Fruit fly (Drosophila melanogaster): Measurements from ENCODE around the gene Ugt303B1.

Ugt303B1 gene

dm6 chr3R:23522296-23522695, 14.2 kb downstream of the Ugt303B1 start:
- no peak for TF ChIP-seq Met (GFP tag; optimal IDR thresholded peaks at IDR 0.05)
- TF ChIP-seq acj6 (GFP tag; optimal IDR thresholded peaks at IDR 0.05), result no peak
- TF ChIP-seq Eip75B (GFP tag; optimal IDR thresholded peaks at IDR 0.05), result no peak

DNA sequence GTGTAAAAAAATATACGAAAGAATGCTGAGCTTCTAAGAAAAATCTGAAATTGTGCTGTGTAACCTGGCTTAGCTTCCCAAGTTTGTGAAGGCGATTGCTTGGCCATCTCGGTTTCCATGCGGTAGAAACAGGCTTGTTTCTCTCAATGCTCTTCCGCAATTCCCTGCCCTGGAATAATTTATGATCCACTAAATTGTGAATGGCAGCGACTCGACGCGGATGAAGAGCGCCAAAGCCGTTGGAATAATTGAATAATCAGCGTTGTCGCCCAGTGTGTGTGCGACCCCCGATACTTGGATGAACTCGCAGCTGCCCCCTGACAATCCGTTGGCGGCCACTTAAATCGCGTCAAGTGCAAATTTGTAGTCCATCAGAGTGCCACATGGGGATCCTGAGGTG, 15.0 kb downstream of the Ugt303B1 start, which contains the start of gene CG10177:
Gene CG10177 (minus strand): TSS at position 101 of the 400 bp plus-strand sequence.
- TF ChIP-seq CG6854 (GFP tag; optimal IDR thresholded peaks at IDR 0.05), result no peak
- no peak for TF ChIP-seq Hr39 (GFP tag; optimal IDR thresholded peaks at IDR 0.05)
- no peak for TF ChIP-seq eg (GFP tag; IDR thresholded peaks at IDR 0.05)
- no peak for TF ChIP-seq CG8119 (GFP tag; IDR thresholded peaks at IDR 0.05)
- no peak for TF ChIP-seq CG8632 (GFP tag; optimal IDR thresholded peaks at IDR 0.05)
- no peak for TF ChIP-seq CG11902 (GFP tag; optimal IDR thresholded peaks at IDR 0.05)
- no peak for TF ChIP-seq vri (GFP tag; optimal IDR thresholded peaks at IDR 0.05)
- no peak for TF ChIP-seq fkh (GFP tag; optimal IDR thresholded peaks at IDR 0.05)
- TF ChIP-seq spab (GFP tag; optimal IDR thresholded peaks at IDR 0.05), result no peak
- no peak for TF ChIP-seq topi (GFP tag; optimal IDR thresholded peaks at IDR 0.05)

DNA sequence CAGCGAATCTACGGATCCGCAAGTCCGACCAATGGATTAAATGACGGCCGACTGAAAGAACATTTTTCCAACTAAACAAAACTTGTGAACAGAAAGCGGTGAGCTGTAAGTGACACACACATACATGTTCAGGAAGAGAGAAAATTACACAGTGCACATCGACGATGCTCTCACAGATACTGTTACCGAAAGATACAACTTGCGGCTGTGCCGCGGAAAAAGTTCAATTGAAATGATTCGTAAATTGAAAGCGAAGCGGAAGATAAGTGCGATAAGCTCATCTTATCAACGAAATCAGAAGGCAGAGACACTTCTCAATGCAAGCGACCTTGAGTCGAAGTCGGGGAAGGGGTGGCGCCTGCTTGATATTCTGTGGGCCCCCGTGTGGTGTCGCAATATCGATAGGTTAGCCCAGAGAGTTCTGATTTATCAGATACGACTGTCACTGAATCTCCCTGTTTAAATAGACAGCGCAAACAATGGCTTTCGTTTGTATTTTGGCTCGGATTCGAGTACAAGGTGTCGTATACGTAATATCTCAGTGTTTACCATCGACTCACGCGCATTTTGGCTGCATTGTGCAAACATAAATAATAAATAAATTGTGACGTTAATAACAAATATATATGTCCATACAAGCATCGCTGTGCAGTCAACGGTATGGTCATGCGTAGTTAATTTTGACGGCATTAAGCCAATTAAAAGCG, 17.0 kb downstream of the Ugt303B1 start, which contains the start of gene Irk2:
Gene Irk2 (minus strand): TSS at position 51 of the 707 bp plus-strand sequence.
- peak; percentile 15 for TF ChIP-seq svp (GFP tag)
- TF ChIP-seq CG10669 (GFP tag; optimal IDR thresholded peaks at IDR 0.05), result no peak
- TF ChIP-seq CG10631 (GFP tag; optimal IDR thresholded peaks at IDR 0.05), result no peak
- TF ChIP-seq cyc (GFP tag; optimal IDR thresholded peaks at IDR 0.05), result no peak
- TF ChIP-seq CG1621 (tag; optimal IDR thresholded peaks at IDR 0.05), result no peak
- peak; percentile 1 for TF ChIP-seq CG16779 (tag; optimal IDR thresholded peaks at IDR 0.05)
- TF ChIP-seq Sox102F (GFP tag; optimal IDR thresholded peaks at IDR 0.05), result peak; percentile 20
- peak; percentile 87 for TF ChIP-seq Eip78C (GFP tag)
- peak; percentile 18 for TF ChIP-seq CG8632 (GFP tag; optimal IDR thresholded peaks at IDR 0.05)
- peak; percentile 40 for TF ChIP-seq CG34406 (GFP tag; optimal IDR thresholded peaks at IDR 0.05)

- TF ChIP-seq OdsH (GFP tag; optimal IDR thresholded peaks at IDR 0.05), result no peak
- TF ChIP-seq svp (GFP tag), result peak; percentile 56
- TF ChIP-seq CG6276 (GFP tag; optimal IDR thresholded peaks at IDR 0.05), result no peak
- no peak for TF ChIP-seq CG6808 (GFP tag; optimal IDR thresholded peaks at IDR 0.05)
- peak; percentile 47 for TF ChIP-seq Eip78C (GFP tag)
- TF ChIP-seq CG8319 (GFP tag; optimal IDR thresholded peaks at IDR 0.05), result no peak
- TF ChIP-seq fkh (GFP tag; optimal IDR thresholded peaks at IDR 0.05), result no peak
Measured at dm6 chr3R:23511356-23511755, 25.2 kb downstream of the Ugt303B1 start.

dm6 chr3R:23509408-23509940, 27.0 kb downstream of the Ugt303B1 start:
- peak in 1 of 2 experiments; percentile 62 for TF ChIP-seq ss (GFP tag; optimal IDR thresholded peaks at IDR 0.05)
- no peak for TF ChIP-seq net (GFP tag; optimal IDR thresholded peaks at IDR 0.05)

DNA sequence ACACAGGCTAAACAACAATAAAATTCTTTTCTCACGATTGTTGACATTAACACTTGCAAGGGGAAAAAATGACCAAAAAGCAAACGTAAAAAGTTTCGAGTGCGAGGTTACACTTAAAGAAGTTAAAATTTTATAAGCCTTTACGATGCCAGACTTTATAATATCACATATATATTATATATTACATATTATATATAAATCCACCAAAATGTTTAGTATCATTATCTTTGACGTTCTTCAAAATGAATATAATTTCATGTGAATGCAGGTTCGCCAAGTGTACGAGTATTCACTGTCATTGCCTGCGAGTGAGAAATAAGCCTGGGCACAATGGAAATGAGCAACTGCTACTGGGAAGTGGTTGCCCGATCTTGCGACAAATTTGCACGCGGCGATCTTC, 28.2 kb downstream of the Ugt303B1 start:
- TF ChIP-seq OdsH (GFP tag; optimal IDR thresholded peaks at IDR 0.05) (peak; percentile 72), Eip78C (GFP tag) (peak; percentile 90), CG6808 (GFP tag; optimal IDR thresholded peaks at IDR 0.05) (peak; percentile 49), net (GFP tag; optimal IDR thresholded peaks at IDR 0.05) (peak; percentile 54), topi (GFP tag; optimal IDR thresholded peaks at IDR 0.05) (peak; percentile 67), achi (GFP tag; optimal IDR thresholded peaks at IDR 0.05) (peak; percentile 75), CG16779 (tag; optimal IDR thresholded peaks at IDR 0.05) (no peak), Hr39 (GFP tag; optimal IDR thresholded peaks at IDR 0.05) (peak; percentile 33), pdm3 (GFP tag; optimal IDR thresholded peaks at IDR 0.05) (peak; percentile 34), CG6854 (GFP tag; optimal IDR thresholded peaks at IDR 0.05) (peak; percentile 71), Sox102F (GFP tag; optimal IDR thresholded peaks at IDR 0.05) (peak; percentile 68), CG1621 (tag; optimal IDR thresholded peaks at IDR 0.05) (peak; percentile 36), esn (GFP tag; optimal IDR thresholded peaks at IDR 0.05) (peak; percentile 81), CG31627 (GFP tag; optimal IDR thresholded peaks at IDR 0.05) (peak; percentile 47), salr (GFP tag; optimal IDR thresholded peaks at IDR 0.05) (peak; percentile 13 to 42), CG3032 (tag; optimal IDR thresholded peaks at IDR 0.05) (peak; percentile 64), Met (GFP tag; optimal IDR thresholded peaks at IDR 0.05) (peak; percentile 70), dac (GFP tag; optimal IDR thresholded peaks at IDR 0.05) (no peak), Ets96B (tag; optimal IDR thresholded peaks at IDR 0.05) (peak; percentile 78), Lpt (GFP tag; optimal IDR thresholded peaks at IDR 0.05) (peak; percentile 4), lz (GFP tag; optimal IDR thresholded peaks at IDR 0.05) (peak; percentile 39), CG6792 (GFP tag; optimal IDR thresholded peaks at IDR 0.05) (peak; percentile 79), svp (GFP tag) (peak; percentile 91)

All from whole organism, prepupa.